Worm (Caenorhabditis elegans) whole organism, L2 larva: ENCODE measurements around the gene K01A2.6.

Source experiments
- R02D3.7 ChIP-seq: fragments of 150-350 bp; optimal IDR thresholded peaks from 2 replicates; lab custom pipeline; 2014; ENCODE audit warnings: missing biosample characterization, missing genetic modification characterization
- Y55F3AM.14 ChIP-seq: fragments of 200-800 bp; sonication (Bioruptor generic); optimal IDR thresholded peaks from 2 replicates; lab custom pipeline; 2018; ENCODE audit warnings: mild to moderate bottlenecking, missing genetic modification characterization, missing compliant biosample characterization
- ZK546.5 ChIP-seq: sonication (generic microtip); optimal IDR thresholded peaks from 2 replicates; lab custom pipeline; 2017; ENCODE audit warnings: missing biosample characterization, missing genetic modification characterization
- aly-2 ChIP-seq: fragments of 150-350 bp; optimal IDR thresholded peaks from 2 replicates; lab custom pipeline; 2014; ENCODE audit warnings: missing biosample characterization, missing genetic modification characterization
- ceh-82 ChIP-seq: fragments of 150-350 bp; optimal IDR thresholded peaks from 2 replicates; lab custom pipeline; 2014; ENCODE audit warnings: missing biosample characterization, missing genetic modification characterization
- gmeb-1 ChIP-seq: fragments of 150-350 bp; optimal IDR thresholded peaks from 2 replicates; lab custom pipeline; 2014; ENCODE audit warnings: missing biosample characterization, missing genetic modification characterization
- lin-11 ChIP-seq: fragments of 150-350 bp; sonication (generic microtip); optimal IDR thresholded peaks from 2 replicates; lab custom pipeline; 2014; ENCODE audit warnings: missing biosample characterization, missing genetic modification characterization, inconsistent platforms, mixed read lengths
- lin-39 ChIP-seq: fragments of 150-350 bp; optimal IDR thresholded peaks from 2 replicates; lab custom pipeline; 2014; ENCODE audit warnings: missing biosample characterization, missing genetic modification reagents, missing genetic modification characterization
- lsy-2 ChIP-seq, 2 experiments: fragments of 150-350 bp in 1 of 2; sonication (generic microtip) in 1 of 2; optimal IDR thresholded peaks; 2 replicates each; lab custom pipeline; 2014 to 2017; ENCODE audit warnings: missing biosample characterization in 2 of 2, missing genetic modification characterization in 2 of 2
- nhr-6 ChIP-seq: fragments of 150-350 bp; optimal IDR thresholded peaks from 2 replicates; lab custom pipeline; 2014; ENCODE audit warnings: missing biosample characterization, missing genetic modification characterization
- nhr-77 ChIP-seq: fragments of 150-350 bp; optimal IDR thresholded peaks from 2 replicates; lab custom pipeline; 2014; ENCODE audit warnings: missing biosample characterization, missing genetic modification characterization
- peb-1 ChIP-seq: fragments of 150-350 bp; optimal IDR thresholded peaks from 2 replicates; lab custom pipeline; 2014; ENCODE audit warnings: missing biosample characterization, missing genetic modification characterization
- sma-9 ChIP-seq, 2 experiments: fragments of 150-350 bp in 1 of 2; sonication (generic microtip) in 1 of 2; optimal IDR thresholded peaks; 2 replicates each; lab custom pipeline; 2014 to 2016; ENCODE audit warnings: missing genetic modification characterization in 2 of 2, mild to moderate bottlenecking in 1 of 2, missing biosample characterization in 1 of 2, missing compliant biosample characterization in 1 of 2, missing genetic modification reagents in 1 of 2, moderate library complexity in 1 of 2

DNA sequence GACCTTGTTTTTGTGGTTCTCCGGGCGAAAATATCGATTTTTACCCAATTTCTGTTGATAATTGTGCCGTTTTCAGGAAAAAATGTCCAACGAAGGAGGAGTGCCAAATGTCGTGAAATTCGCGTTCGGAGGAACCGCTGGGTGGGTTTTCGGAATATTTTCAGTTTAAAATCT lies 13.3 kb upstream of the K01A2.6 start, which contains the start of gene misc-1:
- TF ChIP-seq nhr-77 (tag; lab: Kevin White, UChicago) (no peak), ZK546.5 (tag; lab: Kevin White, UChicago) (no peak), Y55F3AM.14 (GFP tag; lab: Kevin White, UChicago) (no peak), nhr-6 (no peak), lsy-2 (tag; optimal IDR thresholded peaks at IDR 0.05; lab: Kevin White, UChicago) (no peak), peb-1 (no peak), gmeb-1 (no peak), lin-11 (no peak), aly-2 (tag; lab: Kevin White, UChicago) (no peak), lin-39 (tag; lab: Kevin White, UChicago) (no peak), R02D3.7 (no peak), sma-9 (GFP tag; optimal IDR thresholded peaks at IDR 0.05; lab: Kevin White, UChicago) (no peak), sma-9 (tag; optimal IDR thresholded peaks at IDR 0.05; lab: Kevin White, UChicago) (no peak), ceh-82 (tag; lab: Kevin White, UChicago) (no peak)
